Worm (Caenorhabditis elegans) whole organism, L2 larva: ENCODE measurements around the gene mif-2.

Experiments
- C34F6.9 ChIP-seq: fragments of 150-350 bp; optimal IDR thresholded peaks from 2 replicates; lab custom pipeline; 2014; ENCODE audit warnings: missing biosample characterization, missing genetic modification characterization
- F13H6.1 ChIP-seq: sonication (generic microtip); optimal IDR thresholded peaks from 2 replicates; lab custom pipeline; 2016; ENCODE audit warnings: missing genetic modification characterization, missing compliant biosample characterization
- R02D3.7 ChIP-seq: fragments of 150-350 bp; optimal IDR thresholded peaks from 2 replicates; lab custom pipeline; 2014; ENCODE audit warnings: missing biosample characterization, missing genetic modification characterization
- Y55F3AM.14 ChIP-seq: fragments of 200-800 bp; sonication (Bioruptor generic); optimal IDR thresholded peaks from 2 replicates; lab custom pipeline; 2018; ENCODE audit warnings: mild to moderate bottlenecking, missing genetic modification characterization, missing compliant biosample characterization
- alr-1 ChIP-seq: fragments of 150-350 bp; optimal IDR thresholded peaks from 2 replicates; lab custom pipeline; 2014; ENCODE audit warnings: missing biosample characterization, missing genetic modification characterization
- ama-1 ChIP-seq: fragments of 150-350 bp; optimal IDR thresholded peaks from 2 replicates; lab custom pipeline; 2018; ENCODE audit warnings: inconsistent platforms
- ceh-16 ChIP-seq: fragments of 150-350 bp; optimal IDR thresholded peaks from 2 replicates; lab custom pipeline; 2014; ENCODE audit warnings: missing biosample characterization, missing genetic modification characterization
- ceh-82 ChIP-seq: fragments of 150-350 bp; optimal IDR thresholded peaks from 2 replicates; lab custom pipeline; 2014; ENCODE audit warnings: missing biosample characterization, missing genetic modification characterization
- crh-2 ChIP-seq: sonication (generic microtip); optimal IDR thresholded peaks from 2 replicates; lab custom pipeline; 2017; ENCODE audit warnings: missing biosample characterization, missing genetic modification characterization
- dmd-4 ChIP-seq: sonication (generic microtip); optimal IDR thresholded peaks from 2 replicates; lab custom pipeline; 2017; ENCODE audit warnings: missing biosample characterization, missing genetic modification characterization
- elt-1 ChIP-seq: fragments of 150-350 bp; optimal IDR thresholded peaks from 2 replicates; lab custom pipeline; 2014; ENCODE audit warnings: missing biosample characterization, missing genetic modification characterization
- gmeb-1 ChIP-seq: fragments of 150-350 bp; optimal IDR thresholded peaks from 2 replicates; lab custom pipeline; 2014; ENCODE audit warnings: missing biosample characterization, missing genetic modification characterization
- lin-11 ChIP-seq: fragments of 150-350 bp; sonication (generic microtip); optimal IDR thresholded peaks from 2 replicates; lab custom pipeline; 2014; ENCODE audit warnings: missing biosample characterization, missing genetic modification characterization, inconsistent platforms, mixed read lengths
- lin-13 ChIP-seq: fragments of 150-350 bp; optimal IDR thresholded peaks from 2 replicates; lab custom pipeline; 2014; ENCODE audit warnings: missing biosample characterization, missing genetic modification reagents, missing genetic modification characterization
- lsy-2 ChIP-seq, 2 experiments: fragments of 150-350 bp in 1 of 2; sonication (generic microtip) in 1 of 2; optimal IDR thresholded peaks; 2 replicates each; lab custom pipeline; 2014 to 2017; ENCODE audit warnings: missing biosample characterization in 2 of 2, missing genetic modification characterization in 2 of 2
- mab-5 ChIP-seq: fragments of 150-350 bp; optimal IDR thresholded peaks from 2 replicates; lab custom pipeline; 2014; ENCODE audit warnings: missing biosample characterization, missing genetic modification characterization
- mdl-1 ChIP-seq, 2 experiments: fragments of 150-350 bp in 1 of 2; sonication (generic microtip) in 1 of 2; optimal IDR thresholded peaks; 2 replicates each; lab custom pipeline; 2017; ENCODE audit warnings: missing biosample characterization in 2 of 2, missing genetic modification characterization in 2 of 2
- nhr-11 ChIP-seq: fragments of 150-350 bp; optimal IDR thresholded peaks from 2 replicates; lab custom pipeline; 2014; ENCODE audit warnings: missing biosample characterization, missing genetic modification characterization
- nhr-12 ChIP-seq: fragments of 150-350 bp; optimal IDR thresholded peaks from 2 replicates; lab custom pipeline; 2014; ENCODE audit warnings: missing biosample characterization, missing genetic modification characterization
- nhr-129 ChIP-seq: fragments of 150-350 bp; optimal IDR thresholded peaks from 2 replicates; lab custom pipeline; 2014; ENCODE audit warnings: missing biosample characterization, missing genetic modification characterization
- nhr-21 ChIP-seq: fragments of 150-350 bp; optimal IDR thresholded peaks from 2 replicates; lab custom pipeline; 2014; ENCODE audit warnings: missing biosample characterization, missing genetic modification characterization
- nhr-23 ChIP-seq: fragments of 150-350 bp; optimal IDR thresholded peaks from 2 replicates; lab custom pipeline; 2014; ENCODE audit warnings: missing biosample characterization, missing genetic modification reagents, missing genetic modification characterization
- nhr-25 ChIP-seq: fragments of 150-350 bp; sonication (generic microtip); optimal IDR thresholded peaks from 3 replicates; lab custom pipeline; 2014; ENCODE audit warnings: missing biosample characterization, missing genetic modification characterization
- nhr-6 ChIP-seq: fragments of 150-350 bp; optimal IDR thresholded peaks from 2 replicates; lab custom pipeline; 2014; ENCODE audit warnings: missing biosample characterization, missing genetic modification characterization
- nhr-77 ChIP-seq: fragments of 150-350 bp; optimal IDR thresholded peaks from 2 replicates; lab custom pipeline; 2014; ENCODE audit warnings: missing biosample characterization, missing genetic modification characterization
- sem-4 ChIP-seq: fragments of 150-350 bp; optimal IDR thresholded peaks from 2 replicates; lab custom pipeline; 2014; ENCODE audit warnings: missing biosample characterization, missing genetic modification reagents, missing genetic modification characterization
- skn-1 ChIP-seq: sonication (generic microtip); optimal IDR thresholded peaks from 2 replicates; lab custom pipeline; 2017; ENCODE audit warnings: missing biosample characterization, missing genetic modification characterization
- sma-3 ChIP-seq: sonication (generic microtip); optimal IDR thresholded peaks from 2 replicates; lab custom pipeline; 2016; ENCODE audit warnings: missing genetic modification reagents, missing genetic modification characterization, missing compliant biosample characterization
- sma-9 ChIP-seq, 2 experiments: fragments of 150-350 bp in 1 of 2; sonication (generic microtip) in 1 of 2; optimal IDR thresholded peaks; 2 replicates each; lab custom pipeline; 2014 to 2016; ENCODE audit warnings: missing genetic modification characterization in 2 of 2, mild to moderate bottlenecking in 1 of 2, missing biosample characterization in 1 of 2, missing compliant biosample characterization in 1 of 2, missing genetic modification reagents in 1 of 2, moderate library complexity in 1 of 2
- snpc-4 ChIP-seq: fragments of 150-350 bp; optimal IDR thresholded peaks from 2 replicates; lab custom pipeline; 2014; ENCODE audit warnings: missing biosample characterization, missing genetic modification characterization
- unc-39 ChIP-seq: fragments of 150-350 bp; optimal IDR thresholded peaks from 2 replicates; lab custom pipeline; 2014; ENCODE audit warnings: missing biosample characterization, missing genetic modification characterization
- unc-55 ChIP-seq: fragments of 150-350 bp; sonication (generic microtip); optimal IDR thresholded peaks from 3 replicates; lab custom pipeline; 2014; ENCODE audit warnings: missing biosample characterization, missing genetic modification reagents, missing genetic modification characterization
- unc-62 ChIP-seq: fragments of 150-350 bp; optimal IDR thresholded peaks from 2 replicates; lab custom pipeline; 2014; ENCODE audit warnings: missing biosample characterization, missing genetic modification reagents, missing genetic modification characterization
- zag-1 ChIP-seq: fragments of 150-350 bp; optimal IDR thresholded peaks from 2 replicates; lab custom pipeline; 2014; ENCODE audit warnings: missing biosample characterization, missing genetic modification characterization
- ztf-1 ChIP-seq: fragments of 200-800 bp; sonication (Bioruptor generic); conservative IDR thresholded peaks from 2 replicates; pipeline ENCODE4 v1.3.6; 2022; ENCODE audit warnings: missing genetic modification characterization, missing compliant biosample characterization
- ztf-11 ChIP-seq: sonication (generic microtip); optimal IDR thresholded peaks from 2 replicates; lab custom pipeline; 2017; ENCODE audit warnings: missing biosample characterization, missing genetic modification characterization
- ztf-4 ChIP-seq: fragments of 150-350 bp; optimal IDR thresholded peaks from 2 replicates; lab custom pipeline; 2014; ENCODE audit warnings: missing biosample characterization, missing genetic modification characterization

mif-2 gene

ce11 chrV:12001747-12002456 is 23.6 kb upstream of the mif-2 start, which contains the start of gene gcy-33 (continued):
- peak; percentile 52 for TF ChIP-seq snpc-4 (tag; lab: Kevin White, UChicago)
- no peak for TF ChIP-seq ama-1 (lab: Kevin White, UChicago)
- TF ChIP-seq nhr-6 (tag; lab: Kevin White, UChicago), result no peak
- peak; percentile 14 to 70 for TF ChIP-seq mdl-1 (tag; optimal IDR thresholded peaks at IDR 0.05; lab: Kevin White, UChicago)
- TF ChIP-seq nhr-23 (tag; lab: Kevin White, UChicago), result no peak
- TF ChIP-seq gmeb-1, result peak; percentile 79
- TF ChIP-seq zag-1, result peak; percentile 5
- TF ChIP-seq unc-55 (GFP tag; lab: Kevin White, UChicago), result peak; percentile 61
- TF ChIP-seq sma-9 (GFP tag; optimal IDR thresholded peaks at IDR 0.05; lab: Kevin White, UChicago), result peak; percentile 84
- no peak for TF ChIP-seq sma-9 (tag; optimal IDR thresholded peaks at IDR 0.05; lab: Kevin White, UChicago)
- no peak for TF ChIP-seq nhr-25
- TF ChIP-seq ztf-11 (tag; lab: Kevin White, UChicago), result no peak
- TF ChIP-seq lin-13 (GFP tag; lab: Kevin White, UChicago), result peak; percentile 82
- peak; percentile 59 to 76 for TF ChIP-seq lsy-2 (tag; optimal IDR thresholded peaks at IDR 0.05; lab: Kevin White, UChicago)
- TF ChIP-seq ztf-4 (tag; lab: Kevin White, UChicago), result no peak
- TF ChIP-seq elt-1, result no peak
- peak; percentile 26 for TF ChIP-seq nhr-77 (tag; lab: Kevin White, UChicago)
- peak; percentile 93 for TF ChIP-seq nhr-129 (tag; lab: Kevin White, UChicago)
- no peak for TF ChIP-seq skn-1 (tag; lab: Kevin White, UChicago)
- TF ChIP-seq unc-39, result no peak
- TF ChIP-seq lin-11 (tag; lab: Kevin White, UChicago), result peak; percentile 73
- TF ChIP-seq nhr-11, result peak; percentile 74
- TF ChIP-seq nhr-21 (tag; lab: Kevin White, UChicago), result peak; percentile 84
- TF ChIP-seq Y55F3AM.14, result peak; percentile 65
- peak; percentile 87 for TF ChIP-seq sma-3
- TF ChIP-seq C34F6.9, result peak; percentile 49
- TF ChIP-seq F13H6.1 (tag; lab: Kevin White, UChicago), result peak; percentile 79
- peak; percentile 1 for TF ChIP-seq R02D3.7
- TF ChIP-seq dmd-4 (tag; lab: Kevin White, UChicago), result no peak

ce11 chrV:11997403-11997802 is 19.1 kb upstream of the mif-2 start:
- no peak for TF ChIP-seq alr-1
- no peak for TF ChIP-seq nhr-11
- TF ChIP-seq R02D3.7, result no peak
- no peak for TF ChIP-seq nhr-25
- no peak for TF ChIP-seq snpc-4 (tag; lab: Kevin White, UChicago)
- TF ChIP-seq lin-11 (tag; lab: Kevin White, UChicago), result no peak
- TF ChIP-seq unc-62 (GFP tag; lab: Kevin White, UChicago), result no peak
- TF ChIP-seq ama-1 (lab: Kevin White, UChicago), result no peak
- no peak for TF ChIP-seq sem-4 (tag; lab: Kevin White, UChicago)
- TF ChIP-seq mab-5 (tag; lab: Kevin White, UChicago), result no peak
- no peak for TF ChIP-seq nhr-12 (tag; lab: Kevin White, UChicago)
- TF ChIP-seq gmeb-1, result no peak

DNA sequence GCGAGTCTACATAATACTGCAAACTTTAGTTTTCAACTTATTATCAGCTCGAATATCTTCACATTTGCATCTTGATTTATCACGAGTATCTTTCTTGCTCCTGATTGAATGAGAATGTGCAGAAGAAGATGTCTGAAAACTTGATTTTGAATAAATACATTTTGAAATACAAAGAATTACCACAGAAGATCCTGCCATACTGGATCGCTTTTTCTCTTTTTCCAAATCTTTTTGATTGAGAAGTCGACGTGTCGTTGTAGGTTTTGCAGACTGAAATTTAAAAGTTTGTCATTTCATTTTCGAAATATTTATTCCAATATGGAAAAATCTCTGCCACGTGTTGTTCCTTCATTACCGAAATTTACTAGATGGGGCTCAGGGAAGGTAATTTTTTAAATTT is 17.6 kb upstream of the mif-2 start, which contains the start of gene C52E4.12:
TSS of gene C52E4.12 (plus strand) at position 301 of the 400 bp plus-strand sequence.
- TF ChIP-seq crh-2 (tag; lab: Kevin White, UChicago) (no peak), nhr-23 (tag; lab: Kevin White, UChicago) (no peak), nhr-25 (no peak), elt-1 (no peak), lin-13 (GFP tag; lab: Kevin White, UChicago) (no peak), mdl-1 (tag; optimal IDR thresholded peaks at IDR 0.05; lab: Kevin White, UChicago) (no peak), ceh-82 (tag; lab: Kevin White, UChicago) (no peak), R02D3.7 (no peak), ama-1 (lab: Kevin White, UChicago) (no peak), ceh-16 (tag; lab: Kevin White, UChicago) (no peak), nhr-77 (tag; lab: Kevin White, UChicago) (no peak), zag-1 (no peak), nhr-11 (no peak), sma-9 (GFP tag; optimal IDR thresholded peaks at IDR 0.05; lab: Kevin White, UChicago) (no peak), sma-9 (tag; optimal IDR thresholded peaks at IDR 0.05; lab: Kevin White, UChicago) (no peak), mab-5 (tag; lab: Kevin White, UChicago) (no peak), ztf-1 (no peak), nhr-12 (tag; lab: Kevin White, UChicago) (no peak)
